Worm (Caenorhabditis elegans): ENCODE data around the gene C05D12.1.

DNA sequence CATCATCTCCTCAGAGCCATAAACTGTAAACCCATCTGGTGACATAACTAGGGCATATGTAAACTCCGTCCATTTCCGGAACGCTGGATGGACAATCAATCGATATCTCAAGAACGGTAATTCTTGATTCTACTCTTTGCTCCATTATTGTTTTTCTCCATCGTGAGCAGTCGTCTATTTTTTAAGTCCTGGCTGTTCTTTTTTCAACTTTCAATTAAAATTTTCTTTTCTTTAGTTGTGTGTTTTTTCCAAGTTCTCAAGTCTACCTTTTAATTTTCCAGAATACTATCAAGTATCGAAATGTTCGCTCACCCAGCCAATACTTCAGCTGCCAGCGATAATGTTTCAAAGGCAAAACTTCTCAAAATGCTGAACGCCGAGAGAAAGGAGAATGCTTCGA is 18.4 kb upstream of the C05D12.1 start, which contains the start of gene C05D12.5:
- TF ChIP-seq fkh-10 (GFP tag; optimal IDR thresholded peaks at IDR 0.05), result no peak
- TF ChIP-seq ceh-31 (tag; optimal IDR thresholded peaks at IDR 0.05), result no peak
- no peak for TF ChIP-seq ama-1 (optimal IDR thresholded peaks at IDR 0.05)
- no peak for TF ChIP-seq ceh-45 (GFP tag; IDR thresholded peaks at IDR 0.05)
- no peak for TF ChIP-seq unc-42 (tag; optimal IDR thresholded peaks at IDR 0.05)
- no peak for TF ChIP-seq odd-2 (tag; optimal IDR thresholded peaks at IDR 0.05)
- no peak for TF ChIP-seq pqm-1 (tag; optimal IDR thresholded peaks at IDR 0.05)
- no peak for TF ChIP-seq tbx-2 (tag; optimal IDR thresholded peaks at IDR 0.05)
- no peak for TF ChIP-seq rnt-1 (tag; optimal IDR thresholded peaks at IDR 0.05)
- TF ChIP-seq zip-5 (tag; optimal IDR thresholded peaks at IDR 0.05), result no peak
- no peak for TF ChIP-seq hlh-30 (tag; optimal IDR thresholded peaks at IDR 0.05; ENCODE audit: insufficient read depth)
- TF ChIP-seq F13H6.1 (tag; optimal IDR thresholded peaks at IDR 0.05), result no peak
